Worm (Caenorhabditis elegans) whole organism, mixed stage, embryonic: Measurements from ENCODE around the gene srh-220.
A peak's percentile ranks its signal among the peaks of the same experiment; 100 is the strongest.

ENCODE experiments used
- M03D4.4 ChIP-seq: sonication (generic microtip); optimal IDR thresholded peaks from 2 replicates; lab custom pipeline; 2017; ENCODE audit warnings: mild to moderate bottlenecking, missing genetic modification characterization, missing compliant biosample characterization
- bed-3 ChIP-seq: fragments of 200-800 bp; sonication (Bioruptor generic); optimal IDR thresholded peaks from 3 replicates; lab custom pipeline; 2018; ENCODE audit warnings: mild to moderate bottlenecking, missing genetic modification characterization, moderate library complexity, missing compliant biosample characterization
- blmp-1 ChIP-seq: fragments of 150-350 bp; optimal IDR thresholded peaks from 2 replicates; lab custom pipeline; 2014; ENCODE audit warnings: missing biosample characterization, missing genetic modification characterization
- ceh-39 ChIP-seq: fragments of 150-350 bp; optimal IDR thresholded peaks from 2 replicates; lab custom pipeline; 2014; ENCODE audit warnings: missing biosample characterization, missing genetic modification characterization
- ceh-43 ChIP-seq: fragments of 200-800 bp; sonication (Bioruptor generic); optimal IDR thresholded peaks from 2 replicates; lab custom pipeline; 2018; ENCODE audit warnings: mild to moderate bottlenecking, missing genetic modification characterization, moderate library complexity, missing compliant biosample characterization
- ceh-83 ChIP-seq: fragments of 200-800 bp; sonication (Bioruptor generic); optimal IDR thresholded peaks from 2 replicates; lab custom pipeline; 2018; ENCODE audit warnings: mild to moderate bottlenecking, missing genetic modification characterization, missing compliant biosample characterization
- ces-1 ChIP-seq: fragments of 150-350 bp; optimal IDR thresholded peaks from 2 replicates; lab custom pipeline; 2014; ENCODE audit warnings: missing biosample characterization, missing genetic modification reagents, missing genetic modification characterization
- cnd-1 ChIP-seq: fragments of 200-800 bp; sonication (Bioruptor generic); optimal IDR thresholded peaks from 2 replicates; lab custom pipeline; 2018; ENCODE audit warnings: mild to moderate bottlenecking, missing genetic modification characterization, missing compliant biosample characterization
- drap-1 ChIP-seq: fragments of 200-800 bp; sonication (Bioruptor generic); optimal IDR thresholded peaks from 3 replicates; lab custom pipeline; 2018; ENCODE audit warnings: mild to moderate bottlenecking, missing genetic modification characterization, missing compliant biosample characterization
- elt-1 ChIP-seq: sonication (generic microtip); optimal IDR thresholded peaks from 2 replicates; lab custom pipeline; 2017; ENCODE audit warnings: missing genetic modification characterization, mild to moderate bottlenecking, missing compliant biosample characterization, antibody characterized with exemption, moderate library complexity, borderline replicate concordance; ENCODE audit not compliant: insufficient read depth
- elt-3 ChIP-seq: fragments of 150-350 bp; optimal IDR thresholded peaks from 2 replicates; lab custom pipeline; 2014; ENCODE audit warnings: missing biosample characterization, missing genetic modification characterization
- flh-1 ChIP-seq: fragments of 200-800 bp; sonication (Bioruptor generic); optimal IDR thresholded peaks from 2 replicates; lab custom pipeline; 2018; ENCODE audit warnings: mild to moderate bottlenecking, missing genetic modification characterization, moderate library complexity, missing compliant biosample characterization
- ham-2 ChIP-seq: fragments of 200-800 bp; sonication (Bioruptor generic); optimal IDR thresholded peaks from 2 replicates; lab custom pipeline; 2018; ENCODE audit warnings: mild to moderate bottlenecking, missing genetic modification characterization, missing compliant biosample characterization
- lin-13 ChIP-seq: fragments of 150-350 bp; optimal IDR thresholded peaks from 2 replicates; lab custom pipeline; 2014; ENCODE audit warnings: missing biosample characterization, missing genetic modification characterization
- lin-32 ChIP-seq: fragments of 200-800 bp; sonication (Bioruptor generic); optimal IDR thresholded peaks from 2 replicates; lab custom pipeline; 2018; ENCODE audit warnings: mild to moderate bottlenecking, missing genetic modification characterization, missing compliant biosample characterization
- lsy-2 ChIP-seq: fragments of 150-350 bp; optimal IDR thresholded peaks from 2 replicates; lab custom pipeline; 2014; ENCODE audit warnings: missing biosample characterization, missing genetic modification characterization
- mab-5 ChIP-seq: fragments of 150-350 bp; optimal IDR thresholded peaks from 2 replicates; lab custom pipeline; 2014; ENCODE audit warnings: missing biosample characterization, missing genetic modification characterization
- mep-1 ChIP-seq: fragments of 150-350 bp; optimal IDR thresholded peaks from 2 replicates; lab custom pipeline; 2017; ENCODE audit warnings: missing biosample characterization, missing genetic modification reagents, missing genetic modification characterization, inconsistent platforms
- nhr-12 ChIP-seq: fragments of 150-350 bp; optimal IDR thresholded peaks from 2 replicates; lab custom pipeline; 2014; ENCODE audit warnings: missing biosample characterization, missing genetic modification characterization
- nhr-2 ChIP-seq: fragments of 150-350 bp; optimal IDR thresholded peaks from 2 replicates; lab custom pipeline; 2014; ENCODE audit warnings: missing biosample characterization, missing genetic modification characterization
- nhr-237 ChIP-seq: fragments of 150-350 bp; optimal IDR thresholded peaks from 2 replicates; lab custom pipeline; 2014; ENCODE audit warnings: missing biosample characterization, missing genetic modification characterization
- nhr-28 ChIP-seq: fragments of 150-350 bp; optimal IDR thresholded peaks from 2 replicates; lab custom pipeline; 2014; ENCODE audit warnings: missing biosample characterization, missing genetic modification characterization
- nhr-76 ChIP-seq: sonication (generic microtip); optimal IDR thresholded peaks from 2 replicates; lab custom pipeline; 2017; ENCODE audit warnings: missing biosample characterization, missing genetic modification characterization
- pha-4 ChIP-seq: fragments of 150-350 bp; optimal IDR thresholded peaks from 2 replicates; lab custom pipeline; 2018; ENCODE audit warnings: missing biosample characterization, missing genetic modification reagents, missing genetic modification characterization
- sem-2 ChIP-seq: fragments of 200-800 bp; sonication (Bioruptor generic); optimal IDR thresholded peaks from 2 replicates; lab custom pipeline; 2018; ENCODE audit warnings: mild to moderate bottlenecking, missing genetic modification characterization, missing compliant biosample characterization
- snpc-4 ChIP-seq: fragments of 150-350 bp; optimal IDR thresholded peaks from 2 replicates; lab custom pipeline; 2014; ENCODE audit warnings: missing biosample characterization, missing genetic modification characterization
- sptf-1 ChIP-seq: sonication (generic microtip); optimal IDR thresholded peaks from 2 replicates; lab custom pipeline; 2017; ENCODE audit warnings: mild to moderate bottlenecking, missing genetic modification characterization, moderate library complexity, missing compliant biosample characterization
- tbx-8 ChIP-seq: fragments of 200-800 bp; sonication (Bioruptor generic); optimal IDR thresholded peaks from 2 replicates; lab custom pipeline; 2018; ENCODE audit warnings: mild to moderate bottlenecking, missing genetic modification characterization, moderate library complexity, missing compliant biosample characterization
- unc-39 ChIP-seq: fragments of 150-350 bp; optimal IDR thresholded peaks from 2 replicates; lab custom pipeline; 2014; ENCODE audit warnings: missing biosample characterization, missing genetic modification characterization
- zip-8 ChIP-seq: fragments of 150-350 bp; optimal IDR thresholded peaks from 2 replicates; lab custom pipeline; 2014; ENCODE audit warnings: missing biosample characterization, missing genetic modification characterization
- ztf-11 ChIP-seq: fragments of 150-350 bp; optimal IDR thresholded peaks from 2 replicates; lab custom pipeline; 2014; ENCODE audit warnings: missing biosample characterization, missing genetic modification characterization

The srh-220 gene

DNA sequence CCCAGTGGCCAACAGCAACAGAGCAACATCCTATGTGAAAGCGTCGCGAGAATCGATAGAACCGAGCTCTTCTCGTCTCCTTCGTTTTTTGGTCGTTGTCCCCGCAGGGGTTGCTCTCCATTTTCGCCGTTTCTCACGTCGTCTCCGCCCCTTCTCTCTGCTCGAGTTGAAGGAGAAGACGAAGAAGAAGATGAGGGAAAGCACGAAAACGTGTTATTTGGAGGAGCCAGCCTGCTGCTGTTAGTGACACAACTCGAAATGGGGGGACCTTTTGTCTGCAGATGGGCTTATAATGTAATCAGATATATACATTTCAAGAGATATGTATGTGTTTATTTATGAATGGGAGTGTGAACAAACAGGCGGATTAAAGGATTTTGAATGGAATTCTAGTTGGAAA, 29.9 kb upstream of the srh-220 start, which contains the start of gene W02C12.2:
Gene W02C12.2, minus strand, starts transcription at position 277 of the 400 bp plus-strand sequence.
- TF ChIP-seq ces-1 (GFP tag; lab: Kevin White, UChicago) (peak; percentile 51), unc-39 (tag; lab: Kevin White, UChicago) (no peak)
- TF ChIP-seq, all 35 proteins: peak for 1

DNA sequence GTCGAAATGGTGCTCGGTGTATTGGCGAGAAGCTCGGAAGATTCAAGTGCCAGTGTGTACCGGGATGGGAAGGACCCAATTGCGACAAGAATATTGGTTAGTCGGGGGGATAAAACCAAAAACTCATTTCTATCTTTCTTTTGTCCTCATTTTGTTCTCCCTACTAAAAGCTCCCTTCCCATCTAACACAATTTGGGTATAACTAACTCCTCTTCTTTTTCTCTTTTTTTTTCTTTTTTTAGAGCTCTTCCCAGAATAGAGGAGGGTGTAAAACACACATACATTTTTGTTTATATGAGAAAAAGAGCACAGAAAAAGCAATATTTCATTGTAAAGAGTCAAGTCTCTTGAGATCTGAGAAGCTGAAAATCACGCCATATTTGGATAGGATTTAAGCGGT, 27.4 kb upstream of the srh-220 start:
- TF ChIP-seq ceh-83 (no peak), M03D4.4 (tag; lab: Kevin White, UChicago) (no peak), sem-2 (GFP tag; lab: Kevin White, UChicago) (no peak), mab-5 (tag; lab: Kevin White, UChicago) (no peak), nhr-76 (tag; lab: Kevin White, UChicago) (no peak), mep-1 (no peak), nhr-237 (tag; lab: Kevin White, UChicago) (no peak), bed-3 (no peak), ztf-11 (no peak), lin-13 (tag; lab: Kevin White, UChicago) (no peak), flh-1 (no peak), nhr-2 (no peak), pha-4 (tag; lab: Kevin White, UChicago) (no peak), elt-1 (tag; lab: Kevin White, UChicago) (no peak), zip-8 (no peak), nhr-28 (tag; lab: Kevin White, UChicago) (no peak)

DNA sequence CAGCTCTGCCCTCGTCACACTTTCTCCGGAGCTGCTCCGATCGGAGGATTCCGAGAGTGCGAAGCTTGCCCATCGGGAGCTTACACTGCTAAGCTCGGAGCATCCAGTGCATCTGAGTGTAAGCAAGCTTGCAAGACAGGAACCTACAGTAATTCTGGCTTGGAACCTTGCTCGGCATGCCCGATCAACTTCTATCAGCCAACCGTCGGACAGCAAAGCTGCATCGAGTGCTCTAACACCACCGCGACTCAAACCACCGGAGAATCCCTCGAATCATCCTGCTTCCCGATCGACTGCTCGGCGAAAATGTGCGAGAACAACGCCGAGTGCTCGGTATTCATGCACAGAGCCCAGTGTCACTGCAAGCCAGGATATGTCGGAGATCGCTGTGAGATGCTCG, 26.4 kb upstream of the srh-220 start:
- TF ChIP-seq elt-3 (tag; lab: Kevin White, UChicago) (no peak), ham-2 (GFP tag; lab: Kevin White, UChicago) (no peak), mep-1 (no peak), pha-4 (tag; lab: Kevin White, UChicago) (no peak), bed-3 (no peak), lin-32 (no peak), nhr-76 (tag; lab: Kevin White, UChicago) (no peak), nhr-28 (tag; lab: Kevin White, UChicago) (no peak), zip-8 (no peak), blmp-1 (tag; lab: Kevin White, UChicago) (no peak)
- TF ChIP-seq, all 35 proteins: peak for 0

DNA sequence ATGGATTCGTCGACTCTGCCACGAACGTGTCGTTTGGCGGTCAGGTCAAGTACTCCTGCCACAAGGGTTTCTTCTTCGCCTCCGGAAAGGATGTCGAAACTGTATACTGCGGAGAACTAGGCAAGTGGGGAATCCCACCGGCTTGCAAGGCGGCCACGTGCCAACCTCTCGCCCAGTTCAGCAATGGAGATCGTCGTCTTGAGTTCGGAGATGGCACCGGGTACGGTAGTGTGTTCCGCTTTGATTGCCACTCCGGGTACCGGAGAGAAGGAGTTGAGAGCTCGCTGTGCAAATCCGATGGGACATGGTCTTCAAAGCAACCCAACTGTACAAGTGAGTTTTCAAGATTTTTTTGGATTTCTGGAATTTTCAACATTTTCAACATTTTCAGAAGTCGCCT, 21.8 kb upstream of the srh-220 start:
- TF ChIP-seq drap-1 (GFP tag; lab: Kevin White, UChicago) (no peak), ceh-43 (no peak), snpc-4 (tag; lab: Kevin White, UChicago) (no peak), ceh-83 (no peak), pha-4 (tag; lab: Kevin White, UChicago) (no peak), ceh-39 (tag; lab: Kevin White, UChicago) (no peak), sptf-1 (no peak), elt-3 (tag; lab: Kevin White, UChicago) (no peak), flh-1 (no peak)

DNA sequence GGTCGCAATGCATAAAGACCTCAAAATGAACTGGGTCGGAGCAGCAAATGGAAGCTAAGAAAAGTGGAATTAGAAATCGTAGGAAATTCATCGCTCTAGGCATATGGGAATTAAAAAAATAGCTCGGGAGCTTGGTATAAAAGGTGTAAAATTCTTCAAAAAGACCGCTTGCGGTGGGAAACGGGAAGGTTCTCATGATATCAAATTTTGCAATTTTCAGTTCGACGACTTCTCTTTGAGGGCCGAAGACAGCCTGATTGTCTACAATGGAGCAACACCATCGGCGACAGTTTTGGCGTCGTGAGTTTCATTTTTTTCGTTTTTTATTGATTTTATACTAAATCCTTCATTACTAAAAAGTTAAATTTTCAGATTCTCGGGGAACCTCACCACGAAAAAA, 20.7 kb upstream of the srh-220 start, which contains the start of gene F47C12.8:
Gene F47C12.8, minus strand, starts transcription at position 101 of the 400 bp plus-strand sequence.
- TF ChIP-seq cnd-1 (tag; lab: Kevin White, UChicago) (no peak), nhr-12 (tag; lab: Kevin White, UChicago) (no peak), lsy-2 (tag; lab: Kevin White, UChicago) (no peak), blmp-1 (tag; lab: Kevin White, UChicago) (no peak), ces-1 (GFP tag; lab: Kevin White, UChicago) (no peak), ceh-83 (no peak), zip-8 (no peak), tbx-8 (GFP tag; lab: Kevin White, UChicago) (no peak), drap-1 (GFP tag; lab: Kevin White, UChicago) (no peak), sem-2 (GFP tag; lab: Kevin White, UChicago) (no peak)

DNA sequence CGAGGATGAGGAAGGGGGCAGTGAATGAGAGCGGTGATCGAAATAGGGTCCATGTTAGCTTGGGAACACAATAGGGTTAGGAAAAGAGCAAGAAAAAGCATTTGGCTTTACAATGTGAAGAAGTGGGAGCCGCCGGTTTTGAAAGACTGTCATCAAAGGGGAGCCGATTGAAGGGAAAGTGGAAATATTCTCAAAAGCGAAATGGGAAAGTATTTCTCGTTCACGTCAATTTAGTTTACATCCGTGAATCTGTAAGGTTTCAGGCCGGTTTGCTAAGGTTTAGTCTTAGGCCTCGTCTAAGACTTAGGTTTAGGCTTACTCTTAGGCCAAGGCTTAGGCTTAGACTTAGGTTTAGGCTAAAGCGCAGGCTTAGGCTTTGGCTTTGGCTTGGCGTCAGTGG, 17.6 kb upstream of the srh-220 start, which contains the start of gene F47C12.7:
Gene F47C12.7, minus strand, starts transcription at position 101 of the 400 bp plus-strand sequence.
- TF ChIP-seq ham-2 (GFP tag; lab: Kevin White, UChicago) (no peak), sem-2 (GFP tag; lab: Kevin White, UChicago) (no peak), nhr-2 (no peak)
- TF ChIP-seq, all 35 proteins: peak for 0
